Worm (Caenorhabditis elegans) whole organism, early embryonic: ENCODE data around the gene noah-2.

Source experiments
- ama-1 ChIP-seq: fragments of 150-350 bp; optimal IDR thresholded peaks from 2 replicates; lab custom pipeline; 2014
- ceh-13 ChIP-seq: fragments of 200-800 bp; sonication (Bioruptor generic); optimal IDR thresholded peaks from 2 replicates; lab custom pipeline; 2018; ENCODE audit warnings: mild to moderate bottlenecking, missing genetic modification characterization, missing compliant biosample characterization
- ets-7 ChIP-seq: sonication (generic microtip); optimal IDR thresholded peaks from 2 replicates; lab custom pipeline; 2016; ENCODE audit warnings: missing genotype, missing genetic modification characterization, missing compliant biosample characterization
- pes-1 ChIP-seq: fragments of 200-800 bp; sonication (Bioruptor generic); IDR thresholded peaks from 2 replicates; pipeline ENCODE4 v1.3.6; 2022; ENCODE audit warnings: missing genetic modification reagents, missing genetic modification characterization, missing compliant biosample characterization
- tra-4 ChIP-seq: sonication (generic microtip); optimal IDR thresholded peaks from 2 replicates; lab custom pipeline; 2017; ENCODE audit warnings: missing genetic modification characterization, missing compliant biosample characterization

ce11 chrIV:14145594-14145993 lies 54.5 kb downstream of the noah-2 start, which contains the start of gene oac-37:
- TF ChIP-seq tra-4 (tag; lab: Kevin White, UChicago), result no peak
- TF ChIP-seq ama-1 (lab: Kevin White, UChicago), result no peak
- no peak for TF ChIP-seq ets-7 (tag; lab: Kevin White, UChicago)
- no peak for TF ChIP-seq ceh-13 (GFP tag; lab: Kevin White, UChicago)
- no peak for TF ChIP-seq pes-1 (GFP tag; lab: Robert Waterston, UW)
